Worm (Caenorhabditis elegans): ENCODE measurements around the gene nhr-288.

Gene nhr-288

DNA sequence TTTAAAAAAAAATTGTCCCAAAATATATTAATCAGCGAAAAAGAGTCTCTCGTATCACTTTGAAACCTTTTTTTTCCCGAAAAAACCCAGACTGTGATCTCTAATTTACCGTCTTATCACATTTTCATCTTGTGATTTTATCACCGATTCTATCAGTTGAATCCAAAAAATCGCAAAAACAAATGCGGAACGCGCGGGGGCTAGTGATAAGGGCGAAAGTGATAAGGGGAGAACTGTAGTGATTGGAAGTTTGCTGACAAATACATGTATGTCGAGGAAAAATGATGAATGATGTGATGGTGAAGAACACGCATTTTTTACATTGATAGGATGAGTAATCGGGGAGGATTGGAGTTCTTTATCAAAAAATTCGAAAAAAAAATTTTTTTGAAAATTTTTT is 36.4 kb downstream of the nhr-288 start (continued):
- no peak for TF ChIP-seq C16A3.4 (tag; optimal IDR thresholded peaks at IDR 0.05)
- no peak for TF ChIP-seq egl-13 (tag; optimal IDR thresholded peaks at IDR 0.05)
- no peak for TF ChIP-seq isw-1 (GFP tag; IDR thresholded peaks at IDR 0.05)
- TF ChIP-seq hlh-17 (GFP tag; optimal IDR thresholded peaks at IDR 0.05; ENCODE audit: borderline replicate concordance) = no peak
- no peak for TF ChIP-seq lir-3 (tag; optimal IDR thresholded peaks at IDR 0.05; ENCODE audit: poor library complexity)
- TF ChIP-seq dpl-1 (GFP tag; optimal IDR thresholded peaks at IDR 0.05) = no peak
- peak; percentile 65 for TF ChIP-seq nhr-90 (tag; optimal IDR thresholded peaks at IDR 0.05; ENCODE audit: poor library complexity)
- no peak for TF ChIP-seq ceh-8 (GFP tag; optimal IDR thresholded peaks at IDR 0.05)
- peak; percentile 63 for TF ChIP-seq tlp-1 (tag; optimal IDR thresholded peaks at IDR 0.05)
- TF ChIP-seq mef-2 (tag; optimal IDR thresholded peaks at IDR 0.05) = no peak
- TF ChIP-seq nhr-71 (tag; optimal IDR thresholded peaks at IDR 0.05) = peak; percentile 47
- no peak for TF ChIP-seq ama-1 (optimal IDR thresholded peaks at IDR 0.05)
- TF ChIP-seq nhr-12 (tag; optimal IDR thresholded peaks at IDR 0.05) = no peak
- peak; percentile 53 for TF ChIP-seq skn-1 (tag; optimal IDR thresholded peaks at IDR 0.05)
- TF ChIP-seq egl-27 (tag; optimal IDR thresholded peaks at IDR 0.05) = no peak
- no peak for TF ChIP-seq aha-1 (tag; optimal IDR thresholded peaks at IDR 0.05)
- peak; percentile 98 for TF ChIP-seq pqm-1 (tag; optimal IDR thresholded peaks at IDR 0.05)
- peak; percentile 100 for TF ChIP-seq elt-2 (tag; optimal IDR thresholded peaks at IDR 0.05)
- TF ChIP-seq xbp-1 (tag; optimal IDR thresholded peaks at IDR 0.05) = no peak
- no peak for TF ChIP-seq unc-130 (tag; optimal IDR thresholded peaks at IDR 0.05)
- no peak for TF ChIP-seq hlh-4 (tag; optimal IDR thresholded peaks at IDR 0.05)
- no peak for TF ChIP-seq irx-1 (tag; optimal IDR thresholded peaks at IDR 0.05)
- TF ChIP-seq nhr-85 (tag) = no peak
- TF ChIP-seq grh-1 (GFP tag; IDR thresholded peaks at IDR 0.05) = no peak
- no peak for TF ChIP-seq unc-86 (tag; optimal IDR thresholded peaks at IDR 0.05)
- no peak for TF ChIP-seq pag-3 (tag; optimal IDR thresholded peaks at IDR 0.05; ENCODE audit: borderline replicate concordance, insufficient read depth)
- no peak for TF ChIP-seq mab-9 (GFP tag; IDR thresholded peaks at IDR 0.05)
- TF ChIP-seq nhr-47 (tag; optimal IDR thresholded peaks at IDR 0.05) = no peak
- no peak for TF ChIP-seq alr-1 (tag; optimal IDR thresholded peaks at IDR 0.05; ENCODE audit: borderline replicate concordance)
- no peak for TF ChIP-seq sox-4 (tag; optimal IDR thresholded peaks at IDR 0.05)
- TF ChIP-seq nhr-237 (tag; optimal IDR thresholded peaks at IDR 0.05) = no peak
- TF ChIP-seq nhr-77 (tag; optimal IDR thresholded peaks at IDR 0.05) = no peak
- no peak for TF ChIP-seq dsc-1 (tag; optimal IDR thresholded peaks at IDR 0.05)
- peak; percentile 93 for TF ChIP-seq blmp-1 (tag; optimal IDR thresholded peaks at IDR 0.05)
- peak; percentile 89 for TF ChIP-seq jun-1 (tag; optimal IDR thresholded peaks at IDR 0.05)
- TF ChIP-seq nhr-19 (GFP tag; conservative IDR thresholded peaks at IDR 0.05) = peak; percentile 35
- no peak for TF ChIP-seq lin-39 (tag; optimal IDR thresholded peaks at IDR 0.05)
- no peak for TF ChIP-seq unc-62 (GFP tag; optimal IDR thresholded peaks at IDR 0.05)
- TF ChIP-seq nhr-20 (tag; optimal IDR thresholded peaks at IDR 0.05) = peak; percentile 71
- no peak for TF ChIP-seq ces-1 (GFP tag; optimal IDR thresholded peaks at IDR 0.05)
- TF ChIP-seq hpl-2 (GFP tag; optimal IDR thresholded peaks at IDR 0.05) = no peak
- TF ChIP-seq lin-14 (GFP tag; optimal IDR thresholded peaks at IDR 0.05) = peak; percentile 80
- no peak for TF ChIP-seq ztf-11 (tag; optimal IDR thresholded peaks at IDR 0.05)
- no peak for TF ChIP-seq rnt-1 (tag; optimal IDR thresholded peaks at IDR 0.05)
- TF ChIP-seq sup-37 (GFP tag; optimal IDR thresholded peaks at IDR 0.05) = no peak
- TF ChIP-seq lsy-2 (tag; optimal IDR thresholded peaks at IDR 0.05) = no peak
- no peak for TF ChIP-seq unc-30 (tag; optimal IDR thresholded peaks at IDR 0.05)
- no peak for TF ChIP-seq C34B4.2 (tag; optimal IDR thresholded peaks at IDR 0.05)
- no peak for TF ChIP-seq ceh-82 (tag; optimal IDR thresholded peaks at IDR 0.05)
- no peak for TF ChIP-seq efl-1 (optimal IDR thresholded peaks at IDR 0.05)
- TF ChIP-seq efl-1 (GFP tag; optimal IDR thresholded peaks at IDR 0.05 in 1 of 2) = no peak
- peak in 1 of 2 experiments; percentile 55 for TF ChIP-seq mdl-1 (tag; optimal IDR thresholded peaks at IDR 0.05)
- TF ChIP-seq unc-98 (GFP tag; IDR thresholded peaks at IDR 0.05) = no peak
